Fruit fly (Drosophila melanogaster) whole organism, embryonic: ENCODE measurements around the gene Enoph.

Experiments used
- B-H2 ChIP-seq: fragments of 200-800 bp; sonication (Bioruptor generic); optimal IDR thresholded peaks from 2 replicates; lab custom pipeline; 2018; ENCODE audit warnings: missing biosample characterization, mild to moderate bottlenecking, missing genetic modification characterization
- Bteb2 ChIP-seq: fragments of 200-800 bp; sonication (Bioruptor generic); optimal IDR thresholded peaks from 2 replicates; lab custom pipeline; 2016; ENCODE audit warnings: missing biosample characterization, missing genetic modification characterization
- CG10321 ChIP-seq: fragments of 200-800 bp; sonication (Bioruptor generic); IDR thresholded peaks from 2 replicates; pipeline ENCODE4 v1.3.6; 2022; ENCODE audit warnings: missing biosample characterization, missing genetic modification characterization
- CG11723 ChIP-seq: fragments of 200-800 bp; sonication (Bioruptor generic); optimal IDR thresholded peaks from 2 replicates; lab custom pipeline; 2017; ENCODE audit warnings: missing biosample characterization, mild to moderate bottlenecking, missing genetic modification characterization
- CG14965 ChIP-seq: fragments of 200-800 bp; sonication (Bioruptor generic); optimal IDR thresholded peaks from 2 replicates; lab custom pipeline; 2016; ENCODE audit warnings: missing biosample characterization, missing genetic modification characterization, borderline replicate concordance
- CG15269 ChIP-seq: fragments of 200-800 bp; sonication (Bioruptor generic); optimal IDR thresholded peaks from 2 replicates; lab custom pipeline; 2018; ENCODE audit warnings: missing biosample characterization, mild to moderate bottlenecking, missing genetic modification characterization, moderate library complexity
- CG16815 ChIP-seq: fragments of 200-800 bp; sonication (Bioruptor generic); optimal IDR thresholded peaks from 3 replicates; lab custom pipeline; 2017; ENCODE audit warnings: missing biosample characterization, mild to moderate bottlenecking, missing genetic modification characterization
- CG2120 ChIP-seq: fragments of 200-800 bp; sonication (Bioruptor generic); optimal IDR thresholded peaks from 3 replicates; lab custom pipeline; 2016; ENCODE audit warnings: missing biosample characterization, missing genetic modification characterization
- CG2199 ChIP-seq: fragments of 200-800 bp; sonication (Bioruptor generic); IDR thresholded peaks from 3 replicates; pipeline ENCODE4 v1.3.6; 2022; ENCODE audit warnings: missing biosample characterization, missing genetic modification characterization
- CG4730 ChIP-seq: fragments of 200-800 bp; sonication (Bioruptor generic); IDR thresholded peaks from 2 replicates; pipeline ENCODE4 v1.3.6; 2022; ENCODE audit warnings: missing biosample characterization, missing genetic modification characterization
- CG6175 ChIP-seq: fragments of 200-800 bp; sonication (Bioruptor generic); IDR thresholded peaks from 3 replicates; pipeline ENCODE4 v1.3.6; 2022; ENCODE audit warnings: missing biosample characterization, missing genetic modification characterization
- CG6254 ChIP-seq: fragments of 200-800 bp; sonication (Bioruptor generic); optimal IDR thresholded peaks from 3 replicates; lab custom pipeline; 2017; ENCODE audit warnings: mild to moderate bottlenecking, missing biosample characterization, missing genetic modification reagents, missing genetic modification characterization
- CG6689 ChIP-seq: fragments of 200-800 bp; sonication (Bioruptor generic); IDR thresholded peaks from 2 replicates; pipeline ENCODE4 v1.3.6; 2022; ENCODE audit warnings: missing biosample characterization, missing genetic modification characterization
- CG8388 ChIP-seq: fragments of 200-800 bp; sonication (Bioruptor generic); optimal IDR thresholded peaks from 2 replicates; lab custom pipeline; 2019; ENCODE audit warnings: missing biosample characterization, mild to moderate bottlenecking, missing genetic modification characterization, moderate library complexity
- CG8944 ChIP-seq: fragments of 200-800 bp; sonication (Bioruptor generic); optimal IDR thresholded peaks from 3 replicates; lab custom pipeline; 2016; ENCODE audit warnings: missing biosample characterization, missing genetic modification characterization
- CG9727 ChIP-seq: fragments of 200-800 bp; sonication (Bioruptor generic); optimal IDR thresholded peaks from 3 replicates; lab custom pipeline; 2017; ENCODE audit warnings: missing biosample characterization, mild to moderate bottlenecking, missing genetic modification characterization
- CG9817 ChIP-seq: fragments of 200-800 bp; sonication (Bioruptor generic); optimal IDR thresholded peaks from 2 replicates; lab custom pipeline; 2018; ENCODE audit warnings: missing biosample characterization, mild to moderate bottlenecking, missing genetic modification characterization, moderate library complexity
- CG9932 ChIP-seq: fragments of 200-800 bp; sonication (Bioruptor generic); IDR thresholded peaks from 2 replicates; pipeline ENCODE4 v1.3.6; 2022; ENCODE audit warnings: missing biosample characterization, missing genetic modification characterization
- Dref ChIP-seq: fragments of 200-800 bp; sonication (Bioruptor generic); IDR thresholded peaks from 2 replicates; pipeline ENCODE4 v1.3.6; 2022; ENCODE audit warnings: missing biosample characterization, missing genetic modification characterization
- Gsc ChIP-seq: fragments of 200-800 bp; sonication (Bioruptor generic); IDR thresholded peaks from 2 replicates; pipeline ENCODE4 v1.3.6; 2022; ENCODE audit warnings: missing biosample characterization, missing genetic modification characterization
- H15 ChIP-seq: fragments of 200-800 bp; sonication (Bioruptor generic); IDR thresholded peaks from 3 replicates; pipeline ENCODE4 v1.3.6; 2022; ENCODE audit warnings: missing biosample characterization, missing genetic modification characterization
- H2.0 ChIP-seq: fragments of 200-800 bp; sonication (Bioruptor generic); IDR thresholded peaks from 2 replicates; pipeline ENCODE4 v1.3.6; 2022; ENCODE audit warnings: missing biosample characterization, missing genetic modification characterization
- Hey ChIP-seq: fragments of 200-800 bp; sonication (Bioruptor generic); optimal IDR thresholded peaks from 3 replicates; lab custom pipeline; 2018; ENCODE audit warnings: missing biosample characterization, mild to moderate bottlenecking, missing genetic modification characterization
- Hr3 ChIP-seq: fragments of 200-800 bp; sonication (Bioruptor generic); optimal IDR thresholded peaks from 3 replicates; lab custom pipeline; 2016; ENCODE audit warnings: missing biosample characterization, missing genetic modification characterization
- Lpt ChIP-seq: fragments of >200 bp; optimal IDR thresholded peaks from 2 replicates; lab custom pipeline; 2018; ENCODE audit warnings: missing biosample characterization, missing genetic modification characterization
- YL-1 ChIP-seq: fragments of 200-800 bp; sonication (Bioruptor generic); optimal IDR thresholded peaks from 3 replicates; lab custom pipeline; 2017; ENCODE audit warnings: missing biosample characterization, mild to moderate bottlenecking, missing genetic modification characterization
- caup ChIP-seq: fragments of 200-800 bp; sonication (Bioruptor generic); optimal IDR thresholded peaks from 3 replicates; lab custom pipeline; 2017; ENCODE audit warnings: missing biosample characterization, mild to moderate bottlenecking, missing genetic modification characterization, moderate library complexity; ENCODE audit not compliant: severe bottlenecking
- crol ChIP-seq: fragments of 200-800 bp; sonication (Bioruptor generic); IDR thresholded peaks from 2 replicates; pipeline ENCODE4 v1.3.6; 2022; ENCODE audit warnings: missing biosample characterization, missing genetic modification characterization
- crp ChIP-seq, 2 experiments: fragments of 200-800 bp; sonication (Bioruptor generic); optimal IDR thresholded peaks; 2 replicates in 1 of 2; 3 replicates in 1 of 2; lab custom pipeline; 2017; ENCODE audit warnings: missing biosample characterization in 2 of 2, missing genetic modification characterization in 2 of 2, mild to moderate bottlenecking in 1 of 2, moderate library complexity in 1 of 2
- cwo ChIP-seq: fragments of 200-800 bp; sonication (Bioruptor generic); optimal IDR thresholded peaks from 3 replicates; lab custom pipeline; 2017; ENCODE audit warnings: missing biosample characterization, missing genetic modification characterization, mild to moderate bottlenecking, moderate library complexity, missing genetic modification reagents
- dysf ChIP-seq: fragments of 200-800 bp; sonication (Bioruptor generic); IDR thresholded peaks from 3 replicates; pipeline ENCODE4 v1.3.6; 2022; ENCODE audit warnings: missing biosample characterization, missing genetic modification characterization
- exex ChIP-seq: fragments of 200-800 bp; sonication (Bioruptor generic); optimal IDR thresholded peaks from 4 replicates; lab custom pipeline; 2018; ENCODE audit warnings: missing biosample characterization, mild to moderate bottlenecking, missing genetic modification characterization, moderate library complexity
- fd102C ChIP-seq: fragments of 200-800 bp; sonication (Bioruptor generic); optimal IDR thresholded peaks from 2 replicates; lab custom pipeline; 2018; ENCODE audit warnings: missing biosample characterization, mild to moderate bottlenecking, missing genetic modification characterization, moderate library complexity
- gfzf ChIP-seq: fragments of 200-800 bp; sonication (Bioruptor generic); optimal IDR thresholded peaks from 2 replicates; lab custom pipeline; 2016; ENCODE audit warnings: missing biosample characterization, mild to moderate bottlenecking, missing genetic modification characterization, moderate library complexity
- gt ChIP-seq: fragments of 200-800 bp; sonication (Bioruptor generic); IDR thresholded peaks from 2 replicates; pipeline ENCODE4 v1.3.6; 2022; ENCODE audit warnings: missing biosample characterization, missing genetic modification characterization
- hbn ChIP-seq: fragments of 200-800 bp; sonication (Bioruptor generic); IDR thresholded peaks from 2 replicates; pipeline ENCODE4 v1.3.6; 2022; ENCODE audit warnings: missing biosample characterization, missing genetic modification characterization; ENCODE audit not compliant: partially characterized antibody
- insv ChIP-seq, 2 experiments: fragments of 200-800 bp; sonication (Bioruptor generic); optimal IDR thresholded peaks; 3 replicates each; lab custom pipeline; 2016 to 2018; ENCODE audit warnings: missing biosample characterization in 2 of 2, missing genetic modification characterization in 2 of 2
- ken ChIP-seq: fragments of 200-800 bp; sonication (Bioruptor generic); IDR thresholded peaks from 3 replicates; pipeline ENCODE4 v1.3.6; 2022; ENCODE audit warnings: missing biosample characterization, missing genetic modification characterization
- kni ChIP-seq: fragments of 200-800 bp; sonication (Bioruptor generic); optimal IDR thresholded peaks from 3 replicates; lab custom pipeline; 2017; ENCODE audit warnings: mild to moderate bottlenecking, missing biosample characterization, missing genetic modification reagents, missing genetic modification characterization
- lab ChIP-seq: fragments of 200-800 bp; sonication (Bioruptor generic); optimal IDR thresholded peaks from 3 replicates; lab custom pipeline; 2017; ENCODE audit warnings: missing biosample characterization, missing genetic modification characterization, mild to moderate bottlenecking, moderate library complexity, missing genetic modification reagents
- lmd ChIP-seq: fragments of 200-800 bp; sonication (Bioruptor generic); IDR thresholded peaks from 2 replicates; pipeline ENCODE4 v1.3.6; 2022; ENCODE audit warnings: missing biosample characterization, missing genetic modification characterization
- luna ChIP-seq: fragments of 200-800 bp; sonication (Bioruptor generic); optimal IDR thresholded peaks from 2 replicates; lab custom pipeline; 2016; ENCODE audit warnings: missing biosample characterization, missing genetic modification characterization
- pzg ChIP-seq: fragments of 200-800 bp; sonication (Bioruptor generic); optimal IDR thresholded peaks from 3 replicates; lab custom pipeline; 2018; ENCODE audit warnings: missing biosample characterization, mild to moderate bottlenecking, missing genetic modification characterization, moderate library complexity
- salm ChIP-seq: fragments of 200-800 bp; sonication (Bioruptor generic); optimal IDR thresholded peaks from 2 replicates; lab custom pipeline; 2018; ENCODE audit warnings: missing biosample characterization, mild to moderate bottlenecking, missing genetic modification characterization
- sens ChIP-seq: fragments of 200-800 bp; sonication (Bioruptor generic); peaks from one replicate; lab custom pipeline; 2016; ENCODE audit warnings: missing biosample characterization, missing genetic modification characterization
- trem ChIP-seq: fragments of 200-800 bp; optimal IDR thresholded peaks from 3 replicates; lab custom pipeline; 2019; ENCODE audit warnings: missing biosample characterization, mild to moderate bottlenecking, missing genetic modification characterization, moderate library complexity
- twi ChIP-seq: fragments of 200-800 bp; optimal IDR thresholded peaks from 2 replicates; lab custom pipeline; 2019; ENCODE audit warnings: missing biosample characterization, mild to moderate bottlenecking, missing genetic modification characterization, moderate library complexity
- usp ChIP-seq: fragments of >200 bp; optimal IDR thresholded peaks from 2 replicates; lab custom pipeline; 2017; ENCODE audit warnings: missing biosample characterization, missing genetic modification characterization
- wor ChIP-seq: fragments of 200-800 bp; sonication (Bioruptor generic); IDR thresholded peaks from 2 replicates; pipeline ENCODE4 v1.3.6; 2022; ENCODE audit warnings: missing biosample characterization, missing genetic modification characterization
- zf30C ChIP-seq: fragments of 200-800 bp; sonication (Bioruptor generic); optimal IDR thresholded peaks from 3 replicates; lab custom pipeline; 2018; ENCODE audit warnings: missing biosample characterization, mild to moderate bottlenecking, missing genetic modification characterization

Gene Enoph

dm6 chr3R:5302939-5303777 is 46.7 kb upstream of the Enoph start (continued):
- TF ChIP-seq gfzf (GFP tag; lab: Kevin White, UChicago) (no peak), twi (tag; lab: Kevin White, UChicago) (no peak), ken (GFP tag; lab: Robert Waterston, UW) (no peak), CG4730 (GFP tag; lab: Robert Waterston, UW) (no peak), CG11723 (GFP tag; lab: Kevin White, UChicago) (no peak), dysf (GFP tag; lab: Robert Waterston, UW) (peak; percentile 28; the same call in 1 of the 3 replicates), CG14965 (GFP tag; lab: Kevin White, UChicago) (no peak), crp (GFP tag; optimal IDR thresholded peaks at IDR 0.05; lab: Kevin White, UChicago) (no peak), sens (GFP tag; lab: Kevin White, UChicago) (no peak), CG2120 (GFP tag; lab: Kevin White, UChicago) (no peak), zf30C (no peak), kni (GFP tag; lab: Kevin White, UChicago) (peak; percentile 18), Dref (GFP tag; lab: Robert Waterston, UW) (no peak), CG9932 (no peak), Hey (tag; lab: Kevin White, UChicago) (no peak), CG8944 (GFP tag; lab: Kevin White, UChicago) (no peak), caup (GFP tag; lab: Kevin White, UChicago) (no peak), salm (tag; lab: Kevin White, UChicago) (no peak), CG6254 (GFP tag; lab: Kevin White, UChicago) (no peak), crol (no peak), hbn (no peak), lmd (no peak), cwo (GFP tag; lab: Kevin White, UChicago) (no peak), Gsc (no peak), fd102C (peak; percentile 5), CG6175 (GFP tag; lab: Robert Waterston, UW) (no peak), wor (GFP tag; lab: Robert Waterston, UW) (no peak), H2.0 (GFP tag; lab: Robert Waterston, UW) (no peak), exex (tag; lab: Kevin White, UChicago) (peak; percentile 96), CG16815 (GFP tag; lab: Kevin White, UChicago) (no peak), pzg (no peak), H15 (GFP tag; lab: Robert Waterston, UW) (no peak), CG9727 (GFP tag; lab: Kevin White, UChicago) (peak; percentile 2), Hr3 (GFP tag; lab: Kevin White, UChicago) (no peak), CG9817 (tag; lab: Kevin White, UChicago) (no peak), CG15269 (tag; lab: Kevin White, UChicago) (no peak), luna (no peak), insv (GFP tag; optimal IDR thresholded peaks at IDR 0.05; lab: Kevin White, UChicago) (no peak), CG6689 (GFP tag; lab: Robert Waterston, UW) (no peak), CG8388 (GFP tag; lab: Kevin White, UChicago) (no peak), CG2199 (GFP tag; lab: Robert Waterston, UW) (peak; percentile 84; the same call in 1 of the 3 replicates), gt (GFP tag; lab: Robert Waterston, UW) (no peak), usp (no peak), lab (peak; percentile 41), YL-1 (GFP tag; lab: Kevin White, UChicago) (no peak), Bteb2 (GFP tag; lab: Kevin White, UChicago) (no peak), CG10321 (GFP tag; lab: Robert Waterston, UW) (no peak), trem (tag; lab: Kevin White, UChicago) (no peak), B-H2 (GFP tag; lab: Kevin White, UChicago) (no peak), Lpt (GFP tag; lab: Kevin White, UChicago) (no peak)
